Worm (Caenorhabditis elegans): ENCODE results near the gene F53F1.3.

- no peak for TF ChIP-seq nhr-90 (tag; optimal IDR thresholded peaks at IDR 0.05)
- no peak for TF ChIP-seq cebp-1 (GFP tag; IDR thresholded peaks at IDR 0.05)
- no peak for TF ChIP-seq cebp-1 (tag; optimal IDR thresholded peaks at IDR 0.05)
- TF ChIP-seq ama-1 (optimal IDR thresholded peaks at IDR 0.05): no peak
- TF ChIP-seq ama-1 (GFP tag; optimal IDR thresholded peaks at IDR 0.05): no peak
- TF ChIP-seq nfya-1 (tag; optimal IDR thresholded peaks at IDR 0.05; ENCODE audit: borderline replicate concordance, insufficient read depth): no peak
- no peak for TF ChIP-seq Y67H2A.10 (GFP tag; conservative IDR thresholded peaks at IDR 0.05)
- TF ChIP-seq dpl-1 (GFP tag; optimal IDR thresholded peaks at IDR 0.05): no peak
- TF ChIP-seq egl-44 (GFP tag; IDR thresholded peaks at IDR 0.05): no peak
- TF ChIP-seq F55B11.4 (tag; optimal IDR thresholded peaks at IDR 0.05; ENCODE audit: borderline replicate concordance, insufficient read depth): no peak
- no peak for TF ChIP-seq F57A8.1 (GFP tag; optimal IDR thresholded peaks at IDR 0.05)
- no peak for TF ChIP-seq ets-4 (GFP tag; optimal IDR thresholded peaks at IDR 0.05)
- TF ChIP-seq attf-3 (GFP tag; conservative IDR thresholded peaks at IDR 0.05): no peak
- no peak for TF ChIP-seq fkh-3 (tag; optimal IDR thresholded peaks at IDR 0.05)
- TF ChIP-seq F33H1.4 (GFP tag; IDR thresholded peaks at IDR 0.05): no peak
Measured at ce11 chrV:13459323-13459722, 51.3 kb downstream of the F53F1.3 start, which contains the start of gene bath-39.

Data from whole organism, young adult.